Fruit fly (Drosophila melanogaster) whole organism, embryonic: ENCODE data around the gene Muc68D.
A peak's percentile ranks its signal among the peaks of the same experiment; 100 is the strongest.

Experiments
- B-H2 ChIP-seq: fragments of 200-800 bp; sonication (Bioruptor generic); optimal IDR thresholded peaks from 2 replicates; lab custom pipeline; 2018; ENCODE audit warnings: missing biosample characterization, mild to moderate bottlenecking, missing genetic modification characterization
- CG10209 ChIP-seq: fragments of 200-800 bp; sonication (Bioruptor generic); optimal IDR thresholded peaks from 3 replicates; lab custom pipeline; 2017; ENCODE audit warnings: missing biosample characterization, mild to moderate bottlenecking, missing genetic modification characterization, missing genetic modification reagents
- CG10366 ChIP-seq: fragments of 200-800 bp; sonication (Bioruptor generic); IDR thresholded peaks from 2 replicates; pipeline ENCODE4 v1.3.6; 2022; ENCODE audit warnings: missing biosample characterization, missing genetic modification characterization
- CG11560 ChIP-seq: fragments of 200-800 bp; sonication (Bioruptor generic); IDR thresholded peaks from 3 replicates; pipeline ENCODE4 v1.3.6; 2022; ENCODE audit warnings: missing biosample characterization, missing genetic modification characterization
- CG13624 ChIP-seq: fragments of 200-800 bp; sonication (Bioruptor generic); optimal IDR thresholded peaks from 2 replicates; lab custom pipeline; 2016; ENCODE audit warnings: missing biosample characterization, missing genetic modification characterization
- CG15073 ChIP-seq: fragments of 200-800 bp; sonication (Bioruptor generic); optimal IDR thresholded peaks from 2 replicates; lab custom pipeline; 2016; ENCODE audit warnings: missing biosample characterization, missing genetic modification characterization
- CG16863 ChIP-seq: fragments of 200-800 bp; sonication (Bioruptor generic); optimal IDR thresholded peaks from 3 replicates; lab custom pipeline; 2016; ENCODE audit warnings: missing biosample characterization, missing genetic modification characterization
- CG1832 ChIP-seq: fragments of 200-800 bp; sonication (Bioruptor generic); optimal IDR thresholded peaks from 2 replicates; lab custom pipeline; 2017; ENCODE audit warnings: missing biosample characterization, mild to moderate bottlenecking, missing genetic modification characterization, inconsistent platforms
- CG18599 ChIP-seq: fragments of 200-800 bp; sonication (Bioruptor generic); optimal IDR thresholded peaks from 3 replicates; lab custom pipeline; 2017; ENCODE audit warnings: missing biosample characterization, missing genetic modification characterization, mild to moderate bottlenecking, moderate library complexity, missing genetic modification reagents
- CG3065 ChIP-seq: fragments of 200-800 bp; sonication (Bioruptor generic); optimal IDR thresholded peaks from 2 replicates; lab custom pipeline; 2016; ENCODE audit warnings: missing biosample characterization, missing genetic modification characterization
- CG31224 ChIP-seq: fragments of 200-800 bp; sonication (Bioruptor generic); IDR thresholded peaks from 2 replicates; pipeline ENCODE4 v1.3.6; 2022; ENCODE audit warnings: missing biosample characterization, missing genetic modification characterization
- CG3726 ChIP-seq: fragments of 200-800 bp; sonication (Bioruptor generic); IDR thresholded peaks from 3 replicates; pipeline ENCODE4, ENCODE4 v1.3.6; 2022; ENCODE audit warnings: missing biosample characterization, missing genetic modification characterization
- CG4282 ChIP-seq: fragments of 200-800 bp; sonication (Bioruptor generic); optimal IDR thresholded peaks from 2 replicates; lab custom pipeline; 2016; ENCODE audit warnings: missing biosample characterization, missing genetic modification characterization
- CG8388 ChIP-seq: fragments of 200-800 bp; sonication (Bioruptor generic); optimal IDR thresholded peaks from 2 replicates; lab custom pipeline; 2019; ENCODE audit warnings: missing biosample characterization, mild to moderate bottlenecking, missing genetic modification characterization, moderate library complexity
- CG9932 ChIP-seq: fragments of 200-800 bp; sonication (Bioruptor generic); IDR thresholded peaks from 2 replicates; pipeline ENCODE4 v1.3.6; 2022; ENCODE audit warnings: missing biosample characterization, missing genetic modification characterization
- D19B ChIP-seq: fragments of 200-800 bp; sonication (Bioruptor generic); optimal IDR thresholded peaks from 2 replicates; lab custom pipeline; 2017; ENCODE audit warnings: missing biosample characterization, mild to moderate bottlenecking, missing genetic modification characterization
- Dek ChIP-seq: fragments of 200-800 bp; sonication (Bioruptor generic); optimal IDR thresholded peaks from 3 replicates; lab custom pipeline; 2019; ENCODE audit warnings: missing biosample characterization, mild to moderate bottlenecking, missing genetic modification characterization, moderate library complexity
- Dip3 ChIP-seq: fragments of 200-800 bp; sonication (Bioruptor generic); optimal IDR thresholded peaks from 3 replicates; lab custom pipeline; 2016; ENCODE audit warnings: missing biosample characterization, missing genetic modification characterization
- Dref ChIP-seq: fragments of 200-800 bp; sonication (Bioruptor generic); IDR thresholded peaks from 2 replicates; pipeline ENCODE4 v1.3.6; 2022; ENCODE audit warnings: missing biosample characterization, missing genetic modification characterization
- E2f1 ChIP-seq: fragments of 200-800 bp; sonication (Bioruptor generic); IDR thresholded peaks from 2 replicates; pipeline ENCODE4 v1.3.6; 2022; ENCODE audit warnings: missing biosample characterization, missing genetic modification characterization
- HLHmδ ChIP-seq: fragments of 200-800 bp; sonication (Bioruptor generic); optimal IDR thresholded peaks from 2 replicates; lab custom pipeline; 2018; ENCODE audit warnings: missing biosample characterization, mild to moderate bottlenecking, missing genetic modification characterization, moderate library complexity
- Hand ChIP-seq: fragments of 200-800 bp; sonication (Bioruptor generic); optimal IDR thresholded peaks from 2 replicates; lab custom pipeline; 2017; ENCODE audit warnings: mild to moderate bottlenecking, missing biosample characterization, missing genetic modification reagents, missing genetic modification characterization
- MTF-1 ChIP-seq: fragments of 200-800 bp; sonication (Bioruptor generic); optimal IDR thresholded peaks from 2 replicates; lab custom pipeline; 2018; ENCODE audit warnings: missing biosample characterization, mild to moderate bottlenecking, missing genetic modification characterization, borderline replicate concordance
- Med ChIP-seq: fragments of 200-800 bp; sonication (Bioruptor generic); peaks from one replicate; lab custom pipeline; 2016; ENCODE audit warnings: missing biosample characterization, missing genetic modification characterization, mild to moderate bottlenecking, inconsistent platforms, moderate library complexity
- Oaz ChIP-seq: fragments of 200-800 bp; sonication (Bioruptor generic); IDR thresholded peaks from 2 replicates; pipeline ENCODE4 v1.3.6; 2022; ENCODE audit warnings: missing biosample characterization, missing genetic modification characterization
- Opbp ChIP-seq: fragments of 200-800 bp; sonication (Bioruptor generic); IDR thresholded peaks from 3 replicates; pipeline ENCODE4 v1.3.6; 2022; ENCODE audit warnings: missing biosample characterization, missing genetic modification characterization; ENCODE audit not compliant: partially characterized antibody
- Poxn ChIP-seq: fragments of 200-800 bp; sonication (Bioruptor generic); IDR thresholded peaks from 2 replicates; pipeline ENCODE4 v1.3.6; 2022; ENCODE audit warnings: missing biosample characterization, missing genetic modification characterization
- Rfx ChIP-seq: fragments of 200-800 bp; sonication (Bioruptor generic); IDR thresholded peaks from 2 replicates; pipeline ENCODE4 v1.3.6; 2022; ENCODE audit warnings: missing biosample characterization, missing genetic modification characterization
- Side ChIP-seq: fragments of 200-800 bp; sonication (Bioruptor generic); optimal IDR thresholded peaks from 2 replicates; lab custom pipeline; 2016; ENCODE audit warnings: missing biosample characterization, missing genetic modification characterization
- Trl ChIP-seq, 3 experiments: fragments of >200 bp in 2 of 3; fragments of 200-800 bp in 1 of 3; sonication (Bioruptor generic) in 1 of 3; optimal IDR thresholded peaks; 2 replicates in 1 of 3; 3 replicates in 2 of 3; lab custom pipeline; 2016 to 2017; ENCODE audit warnings: missing biosample characterization in 1 of 3, missing genetic modification characterization in 1 of 3
- Xrp1 ChIP-seq: fragments of 200-800 bp; sonication (Bioruptor generic); IDR thresholded peaks from 2 replicates; pipeline ENCODE4 v1.3.6; 2022; ENCODE audit warnings: missing biosample characterization, missing genetic modification characterization
- ash1 ChIP-seq: fragments of 200-800 bp; sonication (Bioruptor generic); optimal IDR thresholded peaks from 2 replicates; lab custom pipeline; 2018; ENCODE audit warnings: missing biosample characterization, mild to moderate bottlenecking, missing genetic modification characterization
- cas ChIP-seq: fragments of 200-800 bp; sonication (Bioruptor generic); IDR thresholded peaks from 2 replicates; pipeline ENCODE4 v1.3.6; 2022; ENCODE audit warnings: missing biosample characterization, missing genetic modification characterization
- cg ChIP-seq: fragments of 200-800 bp; sonication (Bioruptor generic); optimal IDR thresholded peaks from 3 replicates; lab custom pipeline; 2019; ENCODE audit warnings: missing biosample characterization, mild to moderate bottlenecking, missing genetic modification characterization, moderate library complexity
- crol ChIP-seq: fragments of 200-800 bp; sonication (Bioruptor generic); IDR thresholded peaks from 2 replicates; pipeline ENCODE4 v1.3.6; 2022; ENCODE audit warnings: missing biosample characterization, missing genetic modification characterization
- crp ChIP-seq, 2 experiments: fragments of 200-800 bp; sonication (Bioruptor generic); optimal IDR thresholded peaks; 2 replicates in 1 of 2; 3 replicates in 1 of 2; lab custom pipeline; 2017; ENCODE audit warnings: missing biosample characterization in 2 of 2, missing genetic modification characterization in 2 of 2, mild to moderate bottlenecking in 1 of 2, moderate library complexity in 1 of 2
- eve ChIP-seq, 2 experiments: fragments of >200 bp; optimal IDR thresholded peaks; 2 replicates each; lab custom pipeline; 2017; ENCODE audit warnings: missing biosample characterization in 2 of 2, missing genetic modification characterization in 2 of 2
- fd96Cb ChIP-seq: fragments of 200-800 bp; sonication (Bioruptor generic); optimal IDR thresholded peaks from 2 replicates; lab custom pipeline; 2018; ENCODE audit warnings: missing biosample characterization, mild to moderate bottlenecking, missing genetic modification characterization, moderate library complexity
- gem ChIP-seq: fragments of 200-800 bp; sonication (Bioruptor generic); optimal IDR thresholded peaks from 2 replicates; lab custom pipeline; 2019; ENCODE audit warnings: missing biosample characterization, mild to moderate bottlenecking, missing genetic modification characterization, moderate library complexity
- grn ChIP-seq: fragments of 200-800 bp; sonication (Bioruptor generic); optimal IDR thresholded peaks from 3 replicates; lab custom pipeline; 2017; ENCODE audit warnings: missing biosample characterization, missing genetic modification characterization
- her ChIP-seq: fragments of 200-800 bp; sonication (Bioruptor generic); optimal IDR thresholded peaks from 2 replicates; lab custom pipeline; 2016; ENCODE audit warnings: missing biosample characterization, missing genetic modification characterization
- onecut ChIP-seq: fragments of 200-800 bp; sonication (Bioruptor generic); IDR thresholded peaks from 2 replicates; pipeline ENCODE4 v1.3.6; 2022; ENCODE audit warnings: missing biosample characterization, missing genetic modification characterization
- pfk ChIP-seq: fragments of 200-800 bp; sonication (Bioruptor generic); optimal IDR thresholded peaks from 2 replicates; lab custom pipeline; 2018; ENCODE audit warnings: missing biosample characterization, mild to moderate bottlenecking, missing genetic modification characterization, moderate library complexity
- repo ChIP-seq: fragments of 200-800 bp; sonication (Bioruptor generic); optimal IDR thresholded peaks from 2 replicates; lab custom pipeline; 2016; ENCODE audit warnings: missing biosample characterization, missing genetic modification characterization
- sug ChIP-seq: fragments of 200-800 bp; optimal IDR thresholded peaks from 2 replicates; lab custom pipeline; 2019; ENCODE audit warnings: missing biosample characterization, mild to moderate bottlenecking, missing genetic modification characterization, moderate library complexity
- trem ChIP-seq: fragments of 200-800 bp; optimal IDR thresholded peaks from 3 replicates; lab custom pipeline; 2019; ENCODE audit warnings: missing biosample characterization, mild to moderate bottlenecking, missing genetic modification characterization, moderate library complexity
- twi ChIP-seq: fragments of 200-800 bp; optimal IDR thresholded peaks from 2 replicates; lab custom pipeline; 2019; ENCODE audit warnings: missing biosample characterization, mild to moderate bottlenecking, missing genetic modification characterization, moderate library complexity
- zen2 ChIP-seq: fragments of 200-800 bp; sonication (Bioruptor generic); IDR thresholded peaks from 3 replicates; pipeline ENCODE4 v1.3.6; 2022; ENCODE audit warnings: missing biosample characterization, missing genetic modification characterization; ENCODE audit not compliant: partially characterized antibody
- zfh1 ChIP-seq: fragments of 200-800 bp; sonication (Bioruptor generic); IDR thresholded peaks from 3 replicates; pipeline ENCODE4 v1.3.6; 2022; ENCODE audit warnings: missing biosample characterization, missing genetic modification characterization

Gene Muc68D

DNA sequence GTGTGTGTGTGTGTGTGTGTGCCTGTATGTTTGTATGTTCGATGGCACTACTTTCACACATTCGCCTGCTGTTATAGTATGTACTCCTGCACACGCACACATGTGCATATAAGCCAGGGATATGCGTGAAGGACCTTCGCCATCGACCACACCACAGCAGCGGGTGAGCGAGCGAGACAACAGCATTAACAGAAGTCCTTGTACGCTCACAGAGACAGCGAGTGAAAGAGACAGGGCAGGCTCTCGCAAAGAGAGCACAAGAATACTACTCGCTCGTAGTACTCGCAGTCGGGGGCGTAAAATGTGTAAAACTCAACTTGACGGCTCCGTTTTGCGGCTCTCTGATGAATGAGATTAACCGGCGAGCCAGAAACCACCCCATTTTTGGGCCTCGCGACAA is 7.0 kb downstream of the Muc68D start (continued):
- no peak for TF ChIP-seq Dip3 (GFP tag; lab: Kevin White, UChicago)
- peak; percentile 27 for TF ChIP-seq Med (GFP tag; lab: Kevin White, UChicago)
- no peak for TF ChIP-seq Hand (GFP tag; lab: Kevin White, UChicago)
- TF ChIP-seq her (GFP tag; lab: Kevin White, UChicago), result no peak
- no peak for TF ChIP-seq CG10366 (GFP tag; lab: Robert Waterston, UW)
- peak; percentile 68 for TF ChIP-seq twi (tag; lab: Kevin White, UChicago)
- no peak for TF ChIP-seq CG13624 (GFP tag; lab: Kevin White, UChicago)
- peak; percentile 44; the same call in 1 of the 2 replicates for TF ChIP-seq crol (GFP tag; lab: Robert Waterston, UW)
- TF ChIP-seq CG18599, result peak; percentile 22
- TF ChIP-seq Oaz, result no peak
- no peak for TF ChIP-seq Rfx (GFP tag; lab: Robert Waterston, UW)
- TF ChIP-seq Side (GFP tag; lab: Kevin White, UChicago), result no peak
- no peak for TF ChIP-seq sug (tag; lab: Kevin White, UChicago)
- no peak for TF ChIP-seq B-H2
- no peak for TF ChIP-seq Xrp1
- no peak for TF ChIP-seq CG10209
- TF ChIP-seq MTF-1 (GFP tag; lab: Kevin White, UChicago), result no peak
- no peak for TF ChIP-seq grn (GFP tag; lab: Kevin White, UChicago)
- no peak for TF ChIP-seq repo (GFP tag; lab: Kevin White, UChicago)
- no peak for TF ChIP-seq CG31224 (GFP tag; lab: Robert Waterston, UW)
- TF ChIP-seq CG1832 (GFP tag; lab: Kevin White, UChicago), result peak; percentile 77
- no peak for TF ChIP-seq E2f1 (GFP tag; lab: Robert Waterston, UW)
- no peak for TF ChIP-seq gem
- no peak for TF ChIP-seq CG3065 (GFP tag; lab: Kevin White, UChicago)
- TF ChIP-seq CG16863, result no peak
- TF ChIP-seq Opbp, result no peak
- no peak for TF ChIP-seq zen2
- peak; percentile 69 for TF ChIP-seq onecut (GFP tag; lab: Robert Waterston, UW)
- no peak for TF ChIP-seq Dref
- no peak for TF ChIP-seq fd96Cb (tag; lab: Kevin White, UChicago)
- no peak for TF ChIP-seq crp (GFP tag; optimal IDR thresholded peaks at IDR 0.05; lab: Kevin White, UChicago)
- no peak for TF ChIP-seq D19B
- TF ChIP-seq CG3726 (GFP tag; lab: Robert Waterston, UW), result no peak
- peak; percentile 46 to 69 for TF ChIP-seq Trl (optimal IDR thresholded peaks at IDR 0.05; lab: Kevin White, UChicago)
- no peak for TF ChIP-seq Trl (GFP tag; optimal IDR thresholded peaks at IDR 0.05; lab: Kevin White, UChicago)
- no peak for TF ChIP-seq CG4282 (GFP tag; lab: Kevin White, UChicago)
- TF ChIP-seq Dek, result no peak
- no peak for TF ChIP-seq HLHmδ
- TF ChIP-seq Poxn (GFP tag; lab: Robert Waterston, UW), result no peak
- TF ChIP-seq CG9932 (GFP tag; lab: Robert Waterston, UW), result no peak
- TF ChIP-seq CG15073, result no peak
- TF ChIP-seq CG11560 (tag; lab: Robert Waterston, UW), result no peak
- TF ChIP-seq zfh1 (GFP tag; lab: Robert Waterston, UW), result no peak
- no peak for TF ChIP-seq ash1 (GFP tag; lab: Kevin White, UChicago)
- TF ChIP-seq eve (GFP tag; optimal IDR thresholded peaks at IDR 0.05; lab: Kevin White, UChicago), result no peak
- no peak for TF ChIP-seq CG8388 (GFP tag; lab: Kevin White, UChicago)
- no peak for TF ChIP-seq cas (GFP tag; lab: Robert Waterston, UW)
- TF ChIP-seq pfk (GFP tag; lab: Kevin White, UChicago), result no peak
- TF ChIP-seq trem, result peak; percentile 52
- TF ChIP-seq cg (GFP tag; lab: Kevin White, UChicago), result peak; percentile 77
